Fruit fly (Drosophila melanogaster) whole organism, wandering third instar larva: ENCODE results near the gene Sws1.

Experiments
- Abd-B ChIP-seq: fragments of >200 bp; optimal IDR thresholded peaks from 2 replicates; lab custom pipeline; 2017; ENCODE audit warnings: missing biosample characterization, missing genetic modification characterization
- CG32264 ChIP-seq: fragments of 200-800 bp; sonication (Bioruptor generic); optimal IDR thresholded peaks from 2 replicates; lab custom pipeline; 2016; ENCODE audit warnings: missing biosample characterization, missing genetic modification characterization
- Hnf4 ChIP-seq: fragments of 200-800 bp; sonication (Bioruptor generic); optimal IDR thresholded peaks from 2 replicates; lab custom pipeline; 2016; ENCODE audit warnings: missing biosample characterization, mild to moderate bottlenecking, missing genetic modification characterization
- fru ChIP-seq: fragments of 200-800 bp; sonication (Bioruptor generic); optimal IDR thresholded peaks from 3 replicates; lab custom pipeline; 2016; ENCODE audit warnings: missing biosample characterization, mild to moderate bottlenecking, missing genetic modification characterization
- h ChIP-seq: fragments of 200-800 bp; sonication (Bioruptor generic); optimal IDR thresholded peaks from 3 replicates; lab custom pipeline; 2016; ENCODE audit warnings: missing biosample characterization, mild to moderate bottlenecking, missing genetic modification characterization
- pan ChIP-seq: fragments of >200 bp; optimal IDR thresholded peaks from 2 replicates; lab custom pipeline; 2017

- TF ChIP-seq Abd-B (GFP tag; lab: Kevin White, UChicago) (no peak), fru (GFP tag; lab: Kevin White, UChicago) (no peak), pan (no peak), Hnf4 (no peak), CG32264 (GFP tag; lab: Kevin White, UChicago) (no peak), h (no peak)
Measured at dm6 chr2L:2576565-2577360, 1.9 kb upstream of the Sws1 start, which contains the start of gene insv.
